Worm (Caenorhabditis elegans): ENCODE measurements around the gene C28C12.1.

The C28C12.1 gene

DNA sequence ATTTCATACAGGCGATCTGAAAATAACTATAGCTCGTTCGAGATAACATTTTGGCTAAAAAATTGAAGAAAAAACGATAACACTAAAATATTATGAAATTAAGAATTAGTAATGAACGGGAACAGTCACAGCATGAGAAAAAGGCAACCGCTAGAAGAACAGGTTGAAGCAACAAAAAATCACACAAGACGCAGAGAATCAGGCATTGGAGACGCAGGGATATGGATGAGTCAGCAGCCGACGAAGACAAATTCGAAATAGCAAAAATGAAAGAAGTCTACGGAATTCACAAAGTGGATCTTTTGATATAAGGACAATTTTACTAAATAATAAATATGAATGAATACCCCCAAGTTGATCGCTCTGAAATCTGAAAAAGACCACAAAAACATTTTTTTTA is 9.1 kb downstream of the C28C12.1 start, which contains the start of gene tag-77:
Gene tag-77, minus strand, starts transcription at position 15 of the 400 bp plus-strand sequence.
- TF ChIP-seq zag-1 (tag; optimal IDR thresholded peaks at IDR 0.05) (no peak), ceh-9 (tag; optimal IDR thresholded peaks at IDR 0.05) (no peak), snpc-4 (tag; optimal IDR thresholded peaks at IDR 0.05) (peak; percentile 50), nfya-1 (tag; optimal IDR thresholded peaks at IDR 0.05; ENCODE audit: insufficient read depth) (no peak), pha-4 (tag; optimal IDR thresholded peaks at IDR 0.05) (no peak), nhr-43 (tag; optimal IDR thresholded peaks at IDR 0.05; ENCODE audit: poor library complexity, severe bottlenecking) (no peak), skn-1 (tag; optimal IDR thresholded peaks at IDR 0.05) (no peak), lin-15B (tag; optimal IDR thresholded peaks at IDR 0.05) (no peak), jun-1 (tag; optimal IDR thresholded peaks at IDR 0.05) (peak; percentile 34), nhr-11 (tag; optimal IDR thresholded peaks at IDR 0.05) (no peak), pqm-1 (tag; optimal IDR thresholded peaks at IDR 0.05) (no peak), nhr-25 (tag; optimal IDR thresholded peaks at IDR 0.05) (peak; percentile 13), fkh-10 (GFP tag; optimal IDR thresholded peaks at IDR 0.05) (no peak), egl-5 (tag; optimal IDR thresholded peaks at IDR 0.05) (no peak), aly-2 (tag; optimal IDR thresholded peaks at IDR 0.05) (no peak), nhr-77 (tag; optimal IDR thresholded peaks at IDR 0.05) (no peak), unc-39 (tag; optimal IDR thresholded peaks at IDR 0.05) (no peak), mdl-1 (tag; optimal IDR thresholded peaks at IDR 0.05) (no peak), nhr-28 (tag; optimal IDR thresholded peaks at IDR 0.05) (no peak), fkh-2 (tag; optimal IDR thresholded peaks at IDR 0.05) (no peak)

DNA sequence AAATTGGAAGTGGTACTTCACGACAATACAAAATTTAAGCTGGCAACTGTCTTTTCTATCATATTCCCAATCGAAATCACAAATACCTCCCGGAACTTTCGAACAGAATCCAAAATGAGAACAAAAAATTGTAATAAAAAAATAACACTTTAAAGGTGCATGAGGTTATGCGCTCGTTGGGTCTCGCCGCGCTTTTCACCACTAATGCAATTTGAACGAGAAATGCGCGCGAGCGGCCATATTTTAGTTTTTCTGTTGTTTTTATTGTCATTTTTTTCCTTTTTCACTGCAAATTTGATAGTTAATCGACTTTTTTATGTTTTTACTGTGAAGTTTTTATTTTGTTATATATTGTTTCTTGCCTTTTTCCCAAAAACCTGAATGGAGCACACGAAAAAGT is 9.6 kb downstream of the C28C12.1 start, which contains the start of gene mes-6:
Gene mes-6, plus strand, starts transcription at position 229 of the 400 bp plus-strand sequence.
- TF ChIP-seq nhr-43 (tag; optimal IDR thresholded peaks at IDR 0.05; ENCODE audit: poor library complexity, severe bottlenecking) (no peak), nhr-237 (tag; optimal IDR thresholded peaks at IDR 0.05) (no peak), egl-5 (tag; optimal IDR thresholded peaks at IDR 0.05) (peak; percentile 55), hmg-11 (tag; optimal IDR thresholded peaks at IDR 0.05) (peak; percentile 48), pha-4 (tag; optimal IDR thresholded peaks at IDR 0.05) (peak; percentile 65), ZK546.5 (tag; optimal IDR thresholded peaks at IDR 0.05) (no peak), fkh-10 (GFP tag; optimal IDR thresholded peaks at IDR 0.05) (no peak), ztf-11 (tag; optimal IDR thresholded peaks at IDR 0.05) (no peak), nfya-1 (tag; optimal IDR thresholded peaks at IDR 0.05; ENCODE audit: insufficient read depth) (peak; percentile 57), nhr-25 (tag; optimal IDR thresholded peaks at IDR 0.05) (peak; percentile 22), lin-15B (tag; optimal IDR thresholded peaks at IDR 0.05) (peak; percentile 49), nhr-77 (tag; optimal IDR thresholded peaks at IDR 0.05) (no peak), lin-39 (tag; optimal IDR thresholded peaks at IDR 0.05) (peak; percentile 11)

DNA sequence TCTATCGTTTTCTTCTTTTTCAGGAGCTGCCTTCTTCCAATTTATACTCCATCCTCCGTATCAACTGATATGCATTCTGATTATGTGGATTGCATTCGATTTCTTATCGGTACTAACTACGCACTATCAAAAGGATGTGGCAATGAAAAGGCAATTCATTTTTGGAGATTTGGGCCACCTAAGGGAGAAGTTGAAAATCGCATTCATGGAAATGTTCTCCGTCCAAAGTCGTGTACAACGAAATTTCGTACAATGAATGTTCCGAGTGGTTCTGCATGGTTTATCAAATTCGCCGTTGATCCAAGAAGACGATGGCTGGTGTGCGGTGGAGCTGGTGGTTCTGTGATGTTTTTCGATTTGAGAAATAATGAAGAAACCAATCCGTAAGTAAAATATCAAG is 11.2 kb downstream of the C28C12.1 start, which contains the start of gene C09G4.4:
Gene C09G4.4, plus strand, starts transcription at position 301 of the 400 bp plus-strand sequence.
- TF ChIP-seq nhr-11 (tag; optimal IDR thresholded peaks at IDR 0.05) (no peak), jun-1 (tag; optimal IDR thresholded peaks at IDR 0.05) (no peak)

DNA sequence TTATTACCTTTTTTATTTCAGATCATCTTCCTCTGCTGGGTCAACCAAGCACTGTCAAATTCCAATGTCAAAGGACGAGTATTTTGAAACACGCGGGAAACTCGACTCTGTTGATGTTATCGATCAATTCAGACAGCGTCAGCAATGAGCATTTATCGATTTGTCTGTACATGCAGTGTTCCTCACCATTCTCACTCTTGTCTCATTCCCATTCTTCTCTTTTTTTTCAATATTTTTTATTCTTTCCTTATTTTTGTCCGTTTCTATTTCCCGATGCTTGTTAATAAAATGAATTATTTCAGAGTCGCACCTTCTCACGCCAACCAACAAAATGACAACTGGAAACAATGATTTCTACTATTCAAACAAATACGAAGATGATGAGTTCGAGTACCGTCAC is 12.1 kb downstream of the C28C12.1 start, which contains the start of gene cks-1:
Gene cks-1, plus strand, starts transcription at position 301 of the 400 bp plus-strand sequence.
- TF ChIP-seq ceh-9 (tag; optimal IDR thresholded peaks at IDR 0.05) = no peak
- TF ChIP-seq elt-2 (tag; optimal IDR thresholded peaks at IDR 0.05) = no peak
- no peak for TF ChIP-seq aly-2 (tag; optimal IDR thresholded peaks at IDR 0.05)

DNA sequence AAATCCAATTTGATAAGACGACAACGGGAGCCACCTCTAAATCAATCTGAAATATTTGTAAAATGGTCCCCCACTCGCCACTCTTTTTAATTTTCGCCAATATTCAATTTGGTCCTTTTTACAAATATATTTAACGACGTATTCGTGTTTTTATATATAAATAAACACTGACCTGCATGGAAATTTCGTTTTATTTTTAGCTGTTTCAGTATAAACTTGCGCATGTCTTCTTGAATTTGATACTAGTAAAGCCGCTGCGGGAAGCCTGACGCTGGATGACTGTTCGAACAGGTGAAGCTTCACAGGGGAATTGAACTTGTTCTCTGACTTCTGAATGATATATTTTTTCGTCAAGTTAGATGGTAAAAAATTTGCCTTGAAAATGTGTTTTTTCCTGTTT is 13.1 kb downstream of the C28C12.1 start:
- no peak for TF ChIP-seq nhr-23 (tag; optimal IDR thresholded peaks at IDR 0.05)
- no peak for TF ChIP-seq unc-39 (tag; optimal IDR thresholded peaks at IDR 0.05)
- no peak for TF ChIP-seq R02D3.7 (tag; optimal IDR thresholded peaks at IDR 0.05)
- TF ChIP-seq nhr-77 (tag; optimal IDR thresholded peaks at IDR 0.05) = no peak
- no peak for TF ChIP-seq ceh-16 (tag; optimal IDR thresholded peaks at IDR 0.05)
- no peak for TF ChIP-seq nhr-12 (tag; optimal IDR thresholded peaks at IDR 0.05)
- no peak for TF ChIP-seq elt-2 (tag; optimal IDR thresholded peaks at IDR 0.05)
- no peak for TF ChIP-seq eor-1 (tag; optimal IDR thresholded peaks at IDR 0.05)
- TF ChIP-seq nhr-25 (tag; optimal IDR thresholded peaks at IDR 0.05) = no peak
- no peak for TF ChIP-seq lsy-12 (tag; optimal IDR thresholded peaks at IDR 0.05)
- no peak for TF ChIP-seq ceh-82 (tag; optimal IDR thresholded peaks at IDR 0.05)
- no peak for TF ChIP-seq ztf-4 (tag; optimal IDR thresholded peaks at IDR 0.05)
- TF ChIP-seq nhr-11 (tag; optimal IDR thresholded peaks at IDR 0.05) = no peak
- no peak for TF ChIP-seq ceh-9 (tag; optimal IDR thresholded peaks at IDR 0.05)
- TF ChIP-seq mdl-1 (tag; optimal IDR thresholded peaks at IDR 0.05) = no peak
